Worm (Caenorhabditis elegans) whole organism, mixed stage, embryonic: ENCODE results near the gene gnrr-6.

Source experiments
- blmp-1 ChIP-seq: fragments of 150-350 bp; optimal IDR thresholded peaks from 2 replicates; lab custom pipeline; 2014; ENCODE audit warnings: missing biosample characterization, missing genetic modification characterization
- ces-1 ChIP-seq: fragments of 150-350 bp; optimal IDR thresholded peaks from 2 replicates; lab custom pipeline; 2014; ENCODE audit warnings: missing biosample characterization, missing genetic modification reagents, missing genetic modification characterization
- lin-13 ChIP-seq: fragments of 150-350 bp; optimal IDR thresholded peaks from 2 replicates; lab custom pipeline; 2014; ENCODE audit warnings: missing biosample characterization, missing genetic modification characterization
- lsy-2 ChIP-seq: fragments of 150-350 bp; optimal IDR thresholded peaks from 2 replicates; lab custom pipeline; 2014; ENCODE audit warnings: missing biosample characterization, missing genetic modification characterization
- mep-1 ChIP-seq: fragments of 150-350 bp; optimal IDR thresholded peaks from 2 replicates; lab custom pipeline; 2017; ENCODE audit warnings: missing biosample characterization, missing genetic modification reagents, missing genetic modification characterization, inconsistent platforms
- nhr-12 ChIP-seq: fragments of 150-350 bp; optimal IDR thresholded peaks from 2 replicates; lab custom pipeline; 2014; ENCODE audit warnings: missing biosample characterization, missing genetic modification characterization
- nhr-28 ChIP-seq: fragments of 150-350 bp; optimal IDR thresholded peaks from 2 replicates; lab custom pipeline; 2014; ENCODE audit warnings: missing biosample characterization, missing genetic modification characterization
- pha-4 ChIP-seq: fragments of 150-350 bp; optimal IDR thresholded peaks from 2 replicates; lab custom pipeline; 2018; ENCODE audit warnings: missing biosample characterization, missing genetic modification reagents, missing genetic modification characterization
- snpc-4 ChIP-seq: fragments of 150-350 bp; optimal IDR thresholded peaks from 2 replicates; lab custom pipeline; 2014; ENCODE audit warnings: missing biosample characterization, missing genetic modification characterization
- unc-39 ChIP-seq: fragments of 150-350 bp; optimal IDR thresholded peaks from 2 replicates; lab custom pipeline; 2014; ENCODE audit warnings: missing biosample characterization, missing genetic modification characterization
- unc-62 ChIP-seq: fragments of 150-350 bp; optimal IDR thresholded peaks from 2 replicates; lab custom pipeline; 2014; ENCODE audit warnings: missing biosample characterization, missing genetic modification reagents, missing genetic modification characterization
- ztf-11 ChIP-seq: fragments of 150-350 bp; optimal IDR thresholded peaks from 2 replicates; lab custom pipeline; 2014; ENCODE audit warnings: missing biosample characterization, missing genetic modification characterization

- TF ChIP-seq unc-62 (GFP tag; lab: Kevin White, UChicago), result no peak
- TF ChIP-seq nhr-28 (tag; lab: Kevin White, UChicago), result no peak
- no peak for TF ChIP-seq lin-13 (tag; lab: Kevin White, UChicago)
- no peak for TF ChIP-seq ces-1 (GFP tag; lab: Kevin White, UChicago)
- TF ChIP-seq ztf-11 (tag; lab: Kevin White, UChicago), result no peak
- TF ChIP-seq mep-1, result no peak
- TF ChIP-seq unc-39 (tag; lab: Kevin White, UChicago), result no peak
- TF ChIP-seq blmp-1, result no peak
- no peak for TF ChIP-seq lsy-2
- no peak for TF ChIP-seq snpc-4 (tag; lab: Kevin White, UChicago)
- no peak for TF ChIP-seq nhr-12 (tag; lab: Kevin White, UChicago)
- no peak for TF ChIP-seq pha-4 (tag; lab: Kevin White, UChicago)
These were observed 41.7 kb upstream of the gnrr-6 start for ce11 chrX:11136988-11137387.
